Worm (Caenorhabditis elegans): Measurements from ENCODE around the gene exos-9.

Gene exos-9

ce11 chrIII:7189581-7190128, 8.2 kb downstream of the exos-9 start, which contains the start of gene rps-21 (continued):
- TF ChIP-seq hif-1 (tag; optimal IDR thresholded peaks at IDR 0.05) (peak in 1 of 2 experiments; percentile 63), nhr-111 (GFP tag; optimal IDR thresholded peaks at IDR 0.05) (no peak), zfp-3 (GFP tag; conservative IDR thresholded peaks at IDR 0.05) (no peak), F44E2.7 (GFP tag; IDR thresholded peaks at IDR 0.05) (no peak), attf-4 (tag; optimal IDR thresholded peaks at IDR 0.05) (no peak), gei-8 (GFP tag; optimal IDR thresholded peaks at IDR 0.05) (no peak), nhr-237 (tag; optimal IDR thresholded peaks at IDR 0.05) (no peak), fos-1 (tag; optimal IDR thresholded peaks at IDR 0.05) (no peak), hmg-1.1 (GFP tag; IDR thresholded peaks at IDR 0.05) (peak; percentile 81), fkh-10 (GFP tag; optimal IDR thresholded peaks at IDR 0.05) (peak; percentile 9), mep-1 (tag; optimal IDR thresholded peaks at IDR 0.05) (peak; percentile 82), lin-38 (GFP tag; IDR thresholded peaks at IDR 0.05) (peak; percentile 74), skn-1 (tag; optimal IDR thresholded peaks at IDR 0.05) (no peak), hlh-11 (tag; optimal IDR thresholded peaks at IDR 0.05) (peak; percentile 69), mes-2 (tag; optimal IDR thresholded peaks at IDR 0.05; ENCODE audit: poor library complexity, severe bottlenecking) (peak; percentile 92), unc-62 (GFP tag; optimal IDR thresholded peaks at IDR 0.05 in 1 of 2) (peak in 1 of 2 experiments; percentile 77), unc-62 (tag; optimal IDR thresholded peaks at IDR 0.05) (no peak), spr-3 (GFP tag; optimal IDR thresholded peaks at IDR 0.05) (no peak), lim-7 (GFP tag; IDR thresholded peaks at IDR 0.05) (no peak), tra-1 (GFP tag; IDR thresholded peaks at IDR 0.05) (0 out of 2 replicates have a peak, but pooled peaks have one; percentile 30), pqm-1 (tag; optimal IDR thresholded peaks at IDR 0.05) (peak; percentile 21), unc-39 (tag; optimal IDR thresholded peaks at IDR 0.05) (no peak), spr-1 (tag; optimal IDR thresholded peaks at IDR 0.05) (no peak), F49E8.2 (tag; optimal IDR thresholded peaks at IDR 0.05; ENCODE audit: borderline replicate concordance) (no peak), nhr-25 (tag; optimal IDR thresholded peaks at IDR 0.05; ENCODE audit: borderline replicate concordance, insufficient read depth) (peak; percentile 49), ama-1 (optimal IDR thresholded peaks at IDR 0.05) (no peak), egl-27 (tag; optimal IDR thresholded peaks at IDR 0.05) (no peak), zfp-2 (tag; optimal IDR thresholded peaks at IDR 0.05) (peak; percentile 94), lin-1 (GFP tag; IDR thresholded peaks at IDR 0.05) (no peak), ztf-11 (tag; optimal IDR thresholded peaks at IDR 0.05) (no peak), ces-1 (GFP tag; optimal IDR thresholded peaks at IDR 0.05) (peak; percentile 67), set-16 (GFP tag; IDR thresholded peaks at IDR 0.05) (no peak; the same call in 1 of the 2 replicates), mxl-2 (GFP tag; conservative IDR thresholded peaks at IDR 0.05) (no peak), ctbp-1 (GFP tag; IDR thresholded peaks at IDR 0.05) (no peak), lin-39 (tag; optimal IDR thresholded peaks at IDR 0.05) (no peak), mdt-29 (GFP tag; IDR thresholded peaks at IDR 0.05) (no peak), nhr-42 (GFP tag; IDR thresholded peaks at IDR 0.05) (no peak), lsy-2 (tag; optimal IDR thresholded peaks at IDR 0.05) (peak; percentile 9 to 92), ceh-62 (tag; optimal IDR thresholded peaks at IDR 0.05) (no peak), nhr-41 (GFP tag; IDR thresholded peaks at IDR 0.05) (no peak), jun-1 (tag; optimal IDR thresholded peaks at IDR 0.05) (no peak), D1046.2 (GFP tag; IDR thresholded peaks at IDR 0.05) (no peak), aha-1 (tag) (no peak), nhr-76 (tag; optimal IDR thresholded peaks at IDR 0.05) (no peak), mdl-1 (tag; optimal IDR thresholded peaks at IDR 0.05) (peak; percentile 4 to 28), daf-19 (GFP tag; conservative IDR thresholded peaks at IDR 0.05) (no peak), sdz-12 (GFP tag; optimal IDR thresholded peaks at IDR 0.05) (no peak), Y5F2A.4 (GFP tag; optimal IDR thresholded peaks at IDR 0.05) (no peak), daf-16 (GFP tag; optimal IDR thresholded peaks at IDR 0.05) (no peak), daf-16 (tag; optimal IDR thresholded peaks at IDR 0.05) (peak; percentile 16), nhr-10 (tag; optimal IDR thresholded peaks at IDR 0.05) (no peak), mxl-3 (GFP tag; optimal IDR thresholded peaks at IDR 0.05) (no peak)

Data from whole organism, L4 larva.